Worm (Caenorhabditis elegans) whole organism, L1 larva: Measurements from ENCODE around the gene srxa-19.

Experiments
- ama-1 ChIP-seq: fragments of 150-350 bp; optimal IDR thresholded peaks from 2 replicates; lab custom pipeline; 2014
- lin-35 ChIP-seq, 2 experiments: fragments of 150-350 bp; optimal IDR thresholded peaks; 2 replicates each; lab custom pipeline; 2014; ENCODE audit warnings: missing biosample characterization in 2 of 2, missing genetic modification characterization in 2 of 2, missing genetic modification reagents in 2 of 2
- lsy-2 ChIP-seq, 2 experiments: fragments of 150-350 bp; optimal IDR thresholded peaks; 2 replicates each; lab custom pipeline; 2014; ENCODE audit warnings: missing biosample characterization in 2 of 2, missing genetic modification characterization in 2 of 2
- nhr-11 ChIP-seq: fragments of 150-350 bp; optimal IDR thresholded peaks from 2 replicates; lab custom pipeline; 2014; ENCODE audit warnings: missing biosample characterization, missing genetic modification characterization
- nhr-47 ChIP-seq: sonication (generic microtip); optimal IDR thresholded peaks from 2 replicates; lab custom pipeline; 2016; ENCODE audit warnings: mild to moderate bottlenecking, missing genetic modification characterization, moderate library complexity, missing compliant biosample characterization
- pqm-1 ChIP-seq: sonication (generic microtip); optimal IDR thresholded peaks from 3 replicates; lab custom pipeline; 2017; ENCODE audit warnings: missing biosample characterization, missing genetic modification characterization
- skn-1 ChIP-seq: fragments of 150-350 bp; optimal IDR thresholded peaks from 2 replicates; lab custom pipeline; 2014; ENCODE audit warnings: missing biosample characterization, missing genetic modification characterization
- snpc-4 ChIP-seq: fragments of 150-350 bp; optimal IDR thresholded peaks from 2 replicates; lab custom pipeline; 2014; ENCODE audit warnings: missing biosample characterization, missing genetic modification characterization
- swsn-7 ChIP-seq: sonication (generic microtip); optimal IDR thresholded peaks from 2 replicates; lab custom pipeline; 2016; ENCODE audit warnings: missing genetic modification characterization, missing compliant biosample characterization
- xbp-1 ChIP-seq: sonication (generic microtip); optimal IDR thresholded peaks from 2 replicates; lab custom pipeline; 2016; ENCODE audit warnings: missing genetic modification characterization, missing compliant biosample characterization
- zip-4 ChIP-seq: fragments of 200-800 bp; sonication (Bioruptor generic); optimal IDR thresholded peaks from 2 replicates; lab custom pipeline; 2018; ENCODE audit warnings: mild to moderate bottlenecking, missing genetic modification characterization, moderate library complexity, missing compliant biosample characterization
- ztf-11 ChIP-seq, 2 experiments: sonication (generic microtip); optimal IDR thresholded peaks; 2 replicates each; lab custom pipeline; 2016 to 2017; ENCODE audit warnings: missing genetic modification characterization in 2 of 2, missing biosample characterization in 1 of 2, missing compliant biosample characterization in 1 of 2
- ztf-4 ChIP-seq: fragments of 150-350 bp; optimal IDR thresholded peaks from 2 replicates; lab custom pipeline; 2014; ENCODE audit warnings: missing biosample characterization, missing genetic modification characterization

ce11 chrV:10078244-10078643 is 44.3 kb downstream of the srxa-19 start, which contains the start of gene R04B5.1:
- TF ChIP-seq lin-35 (GFP tag; optimal IDR thresholded peaks at IDR 0.05; lab: Kevin White, UChicago) = no peak
- no peak for TF ChIP-seq zip-4
- TF ChIP-seq nhr-47 (tag; lab: Kevin White, UChicago) = no peak
- TF ChIP-seq ama-1 (lab: Kevin White, UChicago) = no peak
- no peak for TF ChIP-seq nhr-11
- no peak for TF ChIP-seq swsn-7 (tag; lab: Kevin White, UChicago)
- TF ChIP-seq skn-1 (tag; lab: Kevin White, UChicago) = no peak
- TF ChIP-seq ztf-4 (tag; lab: Kevin White, UChicago) = no peak
- no peak for TF ChIP-seq xbp-1 (tag; lab: Kevin White, UChicago)
- TF ChIP-seq ztf-11 (tag; optimal IDR thresholded peaks at IDR 0.05; lab: Kevin White, UChicago) = no peak
- TF ChIP-seq snpc-4 = no peak
- no peak for TF ChIP-seq pqm-1 (tag; lab: Kevin White, UChicago)
- TF ChIP-seq lsy-2 (tag; optimal IDR thresholded peaks at IDR 0.05; lab: Kevin White, UChicago) = no peak
